Worm (Caenorhabditis elegans): ENCODE results near the gene F13H8.1.

F13H8.1 gene

ce11 chrII:6247011-6247410 lies 36.2 kb upstream of the F13H8.1 start, which contains the start of gene T24H7.2:
Gene T24H7.2, plus strand, starts transcription at chrII:6247311.
- TF ChIP-seq snpc-4 (GFP tag; optimal IDR thresholded peaks at IDR 0.05), result no peak
- no peak for TF ChIP-seq snpc-4 (tag; optimal IDR thresholded peaks at IDR 0.05)
- TF ChIP-seq bed-2 (GFP tag; IDR thresholded peaks at IDR 0.05), result no peak
- TF ChIP-seq zfh-2 (GFP tag; conservative IDR thresholded peaks at IDR 0.05), result no peak
- no peak for TF ChIP-seq lir-1 (GFP tag; conservative IDR thresholded peaks at IDR 0.05)
- TF ChIP-seq madf-10 (tag; optimal IDR thresholded peaks at IDR 0.05), result no peak
- TF ChIP-seq nhr-90 (tag; optimal IDR thresholded peaks at IDR 0.05), result no peak
- no peak for TF ChIP-seq attf-3 (GFP tag; conservative IDR thresholded peaks at IDR 0.05)
- TF ChIP-seq ceh-79 (tag; optimal IDR thresholded peaks at IDR 0.05), result no peak
- TF ChIP-seq atf-7 (tag; optimal IDR thresholded peaks at IDR 0.05), result no peak
- no peak for TF ChIP-seq F22D6.2 (tag; optimal IDR thresholded peaks at IDR 0.05)
- TF ChIP-seq lin-54 (GFP tag; optimal IDR thresholded peaks at IDR 0.05), result no peak
- no peak for TF ChIP-seq rec-8 (tag; optimal IDR thresholded peaks at IDR 0.05)
- TF ChIP-seq mcd-1 (GFP tag; IDR thresholded peaks at IDR 0.05), result no peak
- no peak for TF ChIP-seq snpc-1.3 (tag; optimal IDR thresholded peaks at IDR 0.05; ENCODE audit: insufficient read depth)
- no peak for TF ChIP-seq nhr-120 (GFP tag; IDR thresholded peaks at IDR 0.05)
- no peak for TF ChIP-seq nfya-2 (GFP tag; IDR thresholded peaks at IDR 0.05)

- TF ChIP-seq ztf-3 (GFP tag; optimal IDR thresholded peaks at IDR 0.05) (no peak), hlh-12 (tag; optimal IDR thresholded peaks at IDR 0.05) (no peak), F33H1.4 (GFP tag; IDR thresholded peaks at IDR 0.05) (no peak), B0261.1 (tag; optimal IDR thresholded peaks at IDR 0.05) (peak; percentile 0), die-1 (tag; optimal IDR thresholded peaks at IDR 0.05) (no peak), egl-18 (GFP tag; IDR thresholded peaks at IDR 0.05) (no peak), pbrm-1 (GFP tag; IDR thresholded peaks at IDR 0.05) (no peak)
These were observed 35.2 kb upstream of the F13H8.1 start for ce11 chrII:6248029-6248428.

ce11 chrII:6248503-6248902 lies 34.7 kb upstream of the F13H8.1 start:
- TF ChIP-seq ztf-22 (GFP tag; optimal IDR thresholded peaks at IDR 0.05) (no peak), nfyb-1 (GFP tag; IDR thresholded peaks at IDR 0.05) (peak; percentile 63), F33H1.4 (GFP tag; IDR thresholded peaks at IDR 0.05) (peak; percentile 46), B0336.3 (GFP tag; IDR thresholded peaks at IDR 0.05) (0 out of 2 replicates have a peak, but pooled peaks have one; percentile 13), lsy-27 (tag; optimal IDR thresholded peaks at IDR 0.05; ENCODE audit: borderline replicate concordance, insufficient read depth) (no peak), F57C9.4 (tag; optimal IDR thresholded peaks at IDR 0.05) (no peak), pha-4 (tag; optimal IDR thresholded peaks at IDR 0.05) (no peak), snpc-4 (GFP tag; optimal IDR thresholded peaks at IDR 0.05) (no peak), snpc-4 (tag; optimal IDR thresholded peaks at IDR 0.05) (peak in 3 of 4 experiments; percentile 25 to 52 (median 44)), nhr-90 (tag; optimal IDR thresholded peaks at IDR 0.05) (peak; percentile 72), cebp-2 (GFP tag; IDR thresholded peaks at IDR 0.05) (0 out of 2 replicates have a peak, but pooled peaks have one; percentile 41), hsf-1 (GFP tag; IDR thresholded peaks at IDR 0.05) (no peak), mes-4 (tag; optimal IDR thresholded peaks at IDR 0.05) (peak; percentile 69), ceh-100 (GFP tag; IDR thresholded peaks at IDR 0.05) (peak; percentile 46; the same call in 1 of the 2 replicates), zim-3 (tag; optimal IDR thresholded peaks at IDR 0.05) (no peak), hrde-1 (tag; optimal IDR thresholded peaks at IDR 0.05; ENCODE audit: borderline replicate concordance) (peak; percentile 43), F23B12.7 (tag; optimal IDR thresholded peaks at IDR 0.05; ENCODE audit: insufficient read depth) (peak; percentile 95), Y67H2A.10 (GFP tag; conservative IDR thresholded peaks at IDR 0.05) (no peak), zfh-2 (GFP tag; conservative IDR thresholded peaks at IDR 0.05) (no peak), hmg-1.2 (GFP tag; IDR thresholded peaks at IDR 0.05) (peak; percentile 41), egl-44 (GFP tag; IDR thresholded peaks at IDR 0.05) (no peak; the same call in 1 of the 2 replicates), snpc-1.3 (tag; optimal IDR thresholded peaks at IDR 0.05; ENCODE audit: insufficient read depth) (no peak), ceh-91 (GFP tag; IDR thresholded peaks at IDR 0.05) (no peak), lir-1 (GFP tag; conservative IDR thresholded peaks at IDR 0.05) (no peak), ztf-28 (GFP tag; IDR thresholded peaks at IDR 0.05) (no peak), F37B4.10 (GFP tag; IDR thresholded peaks at IDR 0.05) (no peak), attf-3 (GFP tag; conservative IDR thresholded peaks at IDR 0.05) (no peak), lin-54 (GFP tag; optimal IDR thresholded peaks at IDR 0.05) (peak; percentile 62), mcd-1 (GFP tag; IDR thresholded peaks at IDR 0.05) (peak; percentile 54; the same call in 1 of the 2 replicates), aptf-3 (GFP tag; IDR thresholded peaks at IDR 0.05) (no peak)
